Fruit fly (Drosophila melanogaster): ENCODE data around the gene pigeon.

The pigeon gene

DNA sequence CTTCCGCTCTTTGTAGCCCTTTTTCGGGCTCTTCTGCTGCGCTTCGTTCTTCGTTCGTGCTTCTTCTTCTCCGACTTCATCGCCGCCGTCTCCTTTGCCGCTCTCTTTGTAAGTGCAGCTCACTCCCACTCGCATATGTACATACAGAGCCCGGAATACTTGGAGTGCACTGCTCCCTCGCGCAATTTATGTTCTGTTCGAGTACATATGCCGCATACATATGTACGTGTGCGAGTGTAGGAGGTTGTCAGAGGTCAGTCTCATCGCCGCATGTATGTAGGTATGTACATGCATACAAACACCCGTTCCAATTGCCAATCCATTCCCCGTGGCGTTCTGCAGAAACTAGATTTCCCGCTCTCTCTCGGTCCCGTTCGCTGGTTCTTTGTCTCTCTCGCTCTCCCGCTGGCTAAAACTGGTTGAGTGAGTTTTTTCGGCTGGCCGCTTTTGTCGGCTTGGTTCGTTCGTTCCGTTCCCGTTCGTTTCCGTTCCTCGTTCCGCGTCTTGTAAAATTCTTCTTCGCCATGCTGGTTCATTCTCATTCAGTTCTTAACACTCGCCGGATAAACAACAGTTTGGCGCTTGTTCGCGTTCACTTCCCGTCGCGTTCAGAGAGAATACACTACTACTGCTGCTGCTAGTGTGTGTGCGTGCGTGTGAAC lies 27.7 kb upstream of the pigeon start (continued):
- TF ChIP-seq CG11398 (GFP tag; optimal IDR thresholded peaks at IDR 0.05) (no peak), CG14860 (GFP tag; IDR thresholded peaks at IDR 0.05; ENCODE audit: partially characterized antibody) (no peak), ssp (GFP tag; IDR thresholded peaks at IDR 0.05) (no peak), CG3726 (GFP tag; IDR thresholded peaks at IDR 0.05) (no peak), gcm (GFP tag; optimal IDR thresholded peaks at IDR 0.05) (peak; percentile 33), emc (GFP tag; optimal IDR thresholded peaks at IDR 0.05) (no peak), btn (GFP tag; optimal IDR thresholded peaks at IDR 0.05) (no peak), Lpt (GFP tag; optimal IDR thresholded peaks at IDR 0.05) (no peak), CG7745 (tag; optimal IDR thresholded peaks at IDR 0.05) (no peak), CG7839 (tag; optimal IDR thresholded peaks at IDR 0.05) (peak; percentile 22), Rfx (GFP tag; IDR thresholded peaks at IDR 0.05) (peak; percentile 37; the same call in 1 of the 2 replicates), Aef1 (GFP tag; IDR thresholded peaks at IDR 0.05) (no peak), kni (GFP tag; optimal IDR thresholded peaks at IDR 0.05) (peak; percentile 96), HLHmδ (GFP tag; optimal IDR thresholded peaks at IDR 0.05) (peak; percentile 66), ttk (GFP tag; IDR thresholded peaks at IDR 0.05) (no peak), CG15601 (tag; optimal IDR thresholded peaks at IDR 0.05) (peak; percentile 5), Atf3 (GFP tag; optimal IDR thresholded peaks at IDR 0.05) (no peak), CG6854 (GFP tag; optimal IDR thresholded peaks at IDR 0.05) (peak; percentile 62), tna (GFP tag; IDR thresholded peaks at IDR 0.05; ENCODE audit: partially characterized antibody) (no peak), CG1603 (tag; optimal IDR thresholded peaks at IDR 0.05) (peak; percentile 37)

- TF ChIP-seq CkIIα-i1 (GFP tag; IDR thresholded peaks at IDR 0.05) (no peak), Hand (GFP tag; optimal IDR thresholded peaks at IDR 0.05) (no peak), CG14710 (tag; optimal IDR thresholded peaks at IDR 0.05) (peak; percentile 39), sens-2 (GFP tag; IDR thresholded peaks at IDR 0.05) (no peak; the same call in 1 of the 2 replicates), zen2 (GFP tag; IDR thresholded peaks at IDR 0.05; ENCODE audit: partially characterized antibody) (no peak), psq (GFP tag; optimal IDR thresholded peaks at IDR 0.05) (no peak), phol (tag; optimal IDR thresholded peaks at IDR 0.05) (peak; percentile 37), CG11247 (GFP tag; IDR thresholded peaks at IDR 0.05) (no peak), cad (GFP tag; optimal IDR thresholded peaks at IDR 0.05) (no peak), NFAT (GFP tag; IDR thresholded peaks at IDR 0.05) (no peak), CG17359 (tag; optimal IDR thresholded peaks at IDR 0.05) (peak; percentile 52), grn (GFP tag; optimal IDR thresholded peaks at IDR 0.05) (peak; percentile 40), CG16863 (GFP tag; optimal IDR thresholded peaks at IDR 0.05) (peak; percentile 49), knrl (GFP tag; IDR thresholded peaks at IDR 0.05; ENCODE audit: partially characterized antibody) (peak; percentile 9; the same call in 1 of the 3 replicates), CG10321 (GFP tag; IDR thresholded peaks at IDR 0.05) (no peak), Eip74EF (GFP tag; optimal IDR thresholded peaks at IDR 0.05) (no peak), Deaf1 (tag; optimal IDR thresholded peaks at IDR 0.05) (no peak), z (GFP tag; IDR thresholded peaks at IDR 0.05) (no peak), CG1647 (GFP tag; optimal IDR thresholded peaks at IDR 0.05) (peak; percentile 35), Oaz (GFP tag; IDR thresholded peaks at IDR 0.05) (no peak), CG9215 (GFP tag; IDR thresholded peaks at IDR 0.05) (no peak), cwo (GFP tag; optimal IDR thresholded peaks at IDR 0.05) (no peak), CG10274 (GFP tag; optimal IDR thresholded peaks at IDR 0.05) (no peak), CG11398 (GFP tag; optimal IDR thresholded peaks at IDR 0.05) (peak; percentile 26), CG12744 (GFP tag; optimal IDR thresholded peaks at IDR 0.05) (no peak), CG18619 (GFP tag; optimal IDR thresholded peaks at IDR 0.05) (no peak), cas (GFP tag; IDR thresholded peaks at IDR 0.05) (no peak), kah (GFP tag; optimal IDR thresholded peaks at IDR 0.05) (no peak), CG14014 (GFP tag; IDR thresholded peaks at IDR 0.05) (no peak)
Observed at dm6 chr2L:19158679-19159551, 26.9 kb upstream of the pigeon start.
